Fruit fly (Drosophila melanogaster): ENCODE measurements around the gene RpL5.

RpL5 gene

DNA sequence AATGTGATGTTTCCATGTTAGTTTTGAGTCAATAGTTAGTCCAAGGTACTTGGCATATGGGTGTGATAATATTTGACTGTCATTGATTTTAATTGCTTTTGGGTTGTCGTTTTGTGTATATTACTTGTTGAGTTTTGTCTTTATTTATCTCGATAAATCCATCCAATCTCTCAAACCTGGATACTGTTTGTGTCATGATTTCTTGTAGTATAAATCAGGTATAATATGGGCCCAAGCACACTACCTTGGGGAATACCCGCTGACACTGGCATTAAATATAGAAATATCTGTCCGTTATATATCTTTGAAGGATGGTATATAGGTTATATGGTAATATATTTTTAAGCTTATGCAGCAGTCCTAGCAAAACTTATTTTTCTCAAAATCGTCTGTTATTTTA lies 30.7 kb upstream of the RpL5 start:
- TF ChIP-seq CG33017 (tag; optimal IDR thresholded peaks at IDR 0.05), result no peak

DNA sequence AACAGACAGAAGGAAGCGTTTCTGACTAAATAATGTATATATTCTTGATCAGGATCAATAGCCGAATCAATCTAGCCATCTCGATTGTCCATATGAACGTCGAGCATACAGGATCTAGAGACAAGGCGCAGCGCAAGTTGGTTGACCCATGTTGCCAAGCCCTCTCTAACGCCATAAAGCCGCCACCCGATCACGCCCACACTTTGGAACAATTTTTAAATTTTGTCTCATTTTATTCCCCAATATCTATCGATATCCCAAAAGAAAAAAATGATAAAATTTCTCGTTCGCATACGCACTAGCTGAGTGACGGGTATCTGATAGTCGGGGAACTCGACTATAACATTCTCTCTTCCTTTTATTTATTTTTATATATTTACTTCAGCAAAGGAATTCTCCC lies 29.5 kb upstream of the RpL5 start:
- TF ChIP-seq cic (GFP tag; optimal IDR thresholded peaks at IDR 0.05), result no peak
- TF ChIP-seq CG33017 (tag; optimal IDR thresholded peaks at IDR 0.05), result no peak
- TF ChIP-seq pad (GFP tag; optimal IDR thresholded peaks at IDR 0.05), result no peak
- TF ChIP-seq ovo (GFP tag; optimal IDR thresholded peaks at IDR 0.05), result no peak
- TF ChIP-seq CG14711 (tag; optimal IDR thresholded peaks at IDR 0.05), result no peak
- TF ChIP-seq CG11617 (GFP tag; optimal IDR thresholded peaks at IDR 0.05), result no peak
- TF ChIP-seq bab1 (GFP tag; optimal IDR thresholded peaks at IDR 0.05), result no peak
- TF ChIP-seq CG1620 (GFP tag; optimal IDR thresholded peaks at IDR 0.05), result no peak
- TF ChIP-seq cnc (optimal IDR thresholded peaks at IDR 0.05), result no peak
- TF ChIP-seq CG7101 (tag; optimal IDR thresholded peaks at IDR 0.05), result no peak
- TF ChIP-seq kay (GFP tag; ENCODE audit: borderline replicate concordance), result no peak
- no peak for TF ChIP-seq CG5204 (GFP tag; optimal IDR thresholded peaks at IDR 0.05)
- TF ChIP-seq toe (GFP tag; optimal IDR thresholded peaks at IDR 0.05), result no peak
- TF ChIP-seq CG12768 (GFP tag; optimal IDR thresholded peaks at IDR 0.05), result no peak
- TF ChIP-seq tj (GFP tag; optimal IDR thresholded peaks at IDR 0.05), result no peak

DNA sequence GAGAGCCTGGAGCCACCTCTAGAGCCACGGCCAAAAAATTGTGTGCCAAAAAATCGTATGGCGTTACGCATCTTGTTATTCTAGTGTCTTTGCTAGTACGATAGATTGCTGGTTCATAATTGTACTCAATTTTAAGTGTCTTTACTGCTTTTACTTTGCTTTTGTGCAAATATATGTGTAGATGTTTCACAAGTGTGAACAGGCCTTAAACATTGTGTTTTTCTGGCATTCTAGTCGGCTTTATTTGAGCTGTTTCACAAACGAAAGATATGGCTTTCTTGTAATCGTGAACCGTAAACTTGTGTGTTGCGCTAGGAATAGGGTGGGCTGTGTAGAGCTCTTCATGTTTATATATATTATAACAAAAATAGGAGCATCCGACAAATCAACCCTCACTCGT lies 13.4 kb upstream of the RpL5 start, which contains the start of gene CG17493:
Gene CG17493, plus strand, starts transcription at position 25 of the 400 bp plus-strand sequence.
- peak; percentile 26 for TF ChIP-seq kay (GFP tag; ENCODE audit: borderline replicate concordance)
- TF ChIP-seq tj (GFP tag; optimal IDR thresholded peaks at IDR 0.05), result no peak
- TF ChIP-seq Clk (GFP tag; optimal IDR thresholded peaks at IDR 0.05), result no peak

DNA sequence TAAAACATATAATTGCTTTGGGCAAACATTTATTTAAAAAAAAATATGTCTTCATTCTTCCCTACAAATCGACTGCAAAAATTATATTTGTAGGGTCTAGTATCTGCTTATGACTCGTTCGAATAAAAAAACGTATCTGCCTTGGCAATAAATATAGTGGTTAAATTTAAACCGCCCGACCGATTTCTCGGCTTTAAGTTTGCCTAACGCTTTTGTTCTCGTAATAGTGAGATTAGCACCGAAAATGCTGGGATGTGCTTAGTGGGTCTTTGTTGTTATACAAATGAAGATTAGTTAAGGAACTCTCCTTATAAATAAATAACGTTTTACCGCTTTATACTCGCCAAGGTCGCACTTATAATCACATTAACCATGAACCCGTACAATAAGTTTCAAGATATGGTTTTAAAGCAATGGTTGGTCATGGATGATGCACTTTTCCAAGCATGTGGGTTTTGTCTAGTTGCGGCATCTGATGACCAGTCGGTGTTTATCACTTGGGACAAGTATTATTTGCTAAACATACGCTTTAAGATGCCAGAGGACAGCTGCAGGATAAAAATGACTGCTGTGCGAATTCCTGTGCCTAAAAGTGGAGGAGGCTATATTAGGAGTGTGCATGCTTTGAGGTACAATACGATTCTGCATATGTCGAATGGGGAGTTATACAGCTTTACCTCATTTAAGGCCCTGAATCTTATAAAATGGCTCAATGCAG lies 1.4 kb upstream of the RpL5 start:
- no peak for TF ChIP-seq CG12768 (GFP tag; optimal IDR thresholded peaks at IDR 0.05)
- TF ChIP-seq bab1 (GFP tag; optimal IDR thresholded peaks at IDR 0.05), result peak; percentile 25

DNA sequence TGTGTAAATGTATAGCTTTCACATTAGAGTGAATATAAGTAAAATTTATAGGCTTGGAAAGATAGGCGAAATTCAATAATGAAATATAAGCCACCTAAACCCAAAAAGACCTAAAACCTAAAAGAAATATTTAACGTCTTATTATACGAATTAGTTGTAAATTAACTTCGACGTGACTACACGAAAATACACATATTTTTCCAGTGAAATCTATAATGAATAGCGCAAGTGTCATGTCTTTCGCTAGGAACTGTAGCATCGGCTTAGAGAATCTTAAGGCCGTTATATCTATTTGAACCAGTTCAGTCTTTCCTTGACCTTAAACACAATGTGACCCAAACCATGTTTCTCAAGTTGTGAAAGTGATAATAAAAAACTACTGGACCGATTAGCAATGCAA lies 684 bp upstream of the RpL5 start, which contains the start of gene CG17490:
Gene CG17490, plus strand, starts transcription at position 301 of the 400 bp plus-strand sequence.
- TF ChIP-seq Mnt (GFP tag; optimal IDR thresholded peaks at IDR 0.05) (no peak), kay (GFP tag; ENCODE audit: borderline replicate concordance) (no peak), CG1620 (GFP tag; optimal IDR thresholded peaks at IDR 0.05) (no peak), CG14711 (tag; optimal IDR thresholded peaks at IDR 0.05) (no peak), pad (GFP tag; optimal IDR thresholded peaks at IDR 0.05) (no peak), tj (GFP tag; optimal IDR thresholded peaks at IDR 0.05) (no peak), Hr96 (GFP tag; optimal IDR thresholded peaks at IDR 0.05) (no peak), Clk (GFP tag; optimal IDR thresholded peaks at IDR 0.05) (no peak), toe (GFP tag; optimal IDR thresholded peaks at IDR 0.05) (no peak), CG7101 (tag; optimal IDR thresholded peaks at IDR 0.05) (no peak), bab1 (GFP tag; optimal IDR thresholded peaks at IDR 0.05) (no peak), CG7045 (GFP tag; optimal IDR thresholded peaks at IDR 0.05) (no peak), CG5204 (GFP tag; optimal IDR thresholded peaks at IDR 0.05) (no peak), CG12768 (GFP tag; optimal IDR thresholded peaks at IDR 0.05) (no peak), Crg-1 (GFP tag; optimal IDR thresholded peaks at IDR 0.05) (no peak), cnc (optimal IDR thresholded peaks at IDR 0.05) (no peak)

Data from whole organism, adult.